Fruit fly (Drosophila melanogaster): Measurements from ENCODE around the gene side-VII.

Gene side-VII

dm6 chr3R:9747272-9747874 lies 7.6 kb upstream of the side-VII start, which contains the start of gene CG12948 (continued):
- peak; percentile 49 for TF ChIP-seq nerfin-1 (tag; optimal IDR thresholded peaks at IDR 0.05)
- TF ChIP-seq CG2199 (GFP tag; IDR thresholded peaks at IDR 0.05), result no peak
- TF ChIP-seq CG15073 (GFP tag; optimal IDR thresholded peaks at IDR 0.05), result no peak
- TF ChIP-seq vfl (GFP tag; optimal IDR thresholded peaks at IDR 0.05), result peak; percentile 39
- TF ChIP-seq CG6272 (GFP tag; IDR thresholded peaks at IDR 0.05), result peak; percentile 46; the same call in 1 of the 2 replicates
- TF ChIP-seq MTF-1 (GFP tag; optimal IDR thresholded peaks at IDR 0.05; ENCODE audit: borderline replicate concordance), result no peak
- peak; percentile 71 for TF ChIP-seq MBD-R2 (GFP tag; IDR thresholded peaks at IDR 0.05)
- no peak for TF ChIP-seq Rx (GFP tag; IDR thresholded peaks at IDR 0.05)
- TF ChIP-seq odd (GFP tag; optimal IDR thresholded peaks at IDR 0.05), result no peak
- 0 out of 2 replicates have a peak, but pooled peaks have one; percentile 10 for TF ChIP-seq CG14441 (GFP tag; IDR thresholded peaks at IDR 0.05)
- peak; percentile 23 for TF ChIP-seq CG18011 (GFP tag; optimal IDR thresholded peaks at IDR 0.05)
- no peak for TF ChIP-seq CG15601 (tag; optimal IDR thresholded peaks at IDR 0.05)
- TF ChIP-seq zf30C (GFP tag; optimal IDR thresholded peaks at IDR 0.05), result no peak
- TF ChIP-seq slbo (GFP tag; IDR thresholded peaks at IDR 0.05), result peak; percentile 67
- TF ChIP-seq CG31224 (GFP tag; IDR thresholded peaks at IDR 0.05), result no peak
- TF ChIP-seq CG10979 (tag; optimal IDR thresholded peaks at IDR 0.05), result peak; percentile 35
- TF ChIP-seq twi (tag; optimal IDR thresholded peaks at IDR 0.05), result peak; percentile 16
- peak; percentile 77 for TF ChIP-seq CG9932 (GFP tag; IDR thresholded peaks at IDR 0.05)
- TF ChIP-seq Side (GFP tag; optimal IDR thresholded peaks at IDR 0.05), result peak; percentile 19
- TF ChIP-seq insv (GFP tag; optimal IDR thresholded peaks at IDR 0.05), result peak in 1 of 2 experiments; percentile 32
- TF ChIP-seq Dad (GFP tag; optimal IDR thresholded peaks at IDR 0.05), result peak; percentile 53
- TF ChIP-seq tna (GFP tag; IDR thresholded peaks at IDR 0.05; ENCODE audit: partially characterized antibody), result peak; percentile 71
- TF ChIP-seq HmgD (GFP tag; optimal IDR thresholded peaks at IDR 0.05), result peak; percentile 21
- TF ChIP-seq ham (GFP tag; IDR thresholded peaks at IDR 0.05), result no peak
- 0 out of 2 replicates have a peak, but pooled peaks have one; percentile 19 for TF ChIP-seq CG42726 (GFP tag; IDR thresholded peaks at IDR 0.05; ENCODE audit: partially characterized antibody)
- 0 out of 2 replicates have a peak, but pooled peaks have one; percentile 19 for TF ChIP-seq Drgx (GFP tag; IDR thresholded peaks at IDR 0.05)
- TF ChIP-seq CG3281 (GFP tag; optimal IDR thresholded peaks at IDR 0.05), result peak; percentile 71
- TF ChIP-seq Dp (GFP tag; optimal IDR thresholded peaks at IDR 0.05), result no peak
- peak; percentile 20 for TF ChIP-seq zfh2 (GFP tag; optimal IDR thresholded peaks at IDR 0.05)
- peak; percentile 26; the same call in 1 of the 3 replicates for TF ChIP-seq so (GFP tag; IDR thresholded peaks at IDR 0.05)
- TF ChIP-seq YL-1 (GFP tag; optimal IDR thresholded peaks at IDR 0.05), result peak; percentile 45
- TF ChIP-seq CG16815 (GFP tag; optimal IDR thresholded peaks at IDR 0.05), result no peak
- no peak for TF ChIP-seq CG1647 (GFP tag; optimal IDR thresholded peaks at IDR 0.05)
- TF ChIP-seq Ets97D (GFP tag; optimal IDR thresholded peaks at IDR 0.05), result peak; percentile 46
- no peak for TF ChIP-seq cas (GFP tag; IDR thresholded peaks at IDR 0.05)
- peak; percentile 57 for TF ChIP-seq CG17829 (tag; optimal IDR thresholded peaks at IDR 0.05)
- TF ChIP-seq pb (GFP tag; optimal IDR thresholded peaks at IDR 0.05), result no peak
- TF ChIP-seq nau (GFP tag; optimal IDR thresholded peaks at IDR 0.05), result no peak
- TF ChIP-seq peb (GFP tag; IDR thresholded peaks at IDR 0.05), result no peak
- TF ChIP-seq CG2129 (GFP tag; IDR thresholded peaks at IDR 0.05; ENCODE audit: partially characterized antibody), result peak; percentile 92
- TF ChIP-seq HLH3B (GFP tag; IDR thresholded peaks at IDR 0.05), result 0 out of 2 replicates have a peak, but pooled peaks have one; percentile 16
- peak; percentile 44; the same call in 1 of the 3 replicates for TF ChIP-seq CG11560 (tag; IDR thresholded peaks at IDR 0.05)
- peak; percentile 41 for TF ChIP-seq her (GFP tag; optimal IDR thresholded peaks at IDR 0.05)
- peak; percentile 55 for TF ChIP-seq Fer2 (tag; optimal IDR thresholded peaks at IDR 0.05)
- TF ChIP-seq amos (GFP tag; IDR thresholded peaks at IDR 0.05; ENCODE audit: partially characterized antibody), result peak; percentile 77
- TF ChIP-seq CG8290 (GFP tag; optimal IDR thresholded peaks at IDR 0.05), result peak; percentile 8
- no peak for TF ChIP-seq CG8290 (tag; optimal IDR thresholded peaks at IDR 0.05)
- no peak for TF ChIP-seq pita (GFP tag; optimal IDR thresholded peaks at IDR 0.05)
- no peak for TF ChIP-seq CrebB (tag; optimal IDR thresholded peaks at IDR 0.05)
- TF ChIP-seq MESR4 (GFP tag; optimal IDR thresholded peaks at IDR 0.05), result peak; percentile 82

Measured in whole organism, embryonic.